Fruit fly (Drosophila melanogaster): ENCODE measurements around the gene CG11672.

Gene CG11672

dm6 chr3R:8240302-8240682 lies 50.1 kb downstream of the CG11672 start, which contains the start of gene Ada2b:
Gene Ada2b (minus strand): TSS chr3R:8240515.
- TF ChIP-seq rn (GFP tag; IDR thresholded peaks at IDR 0.05) (no peak), EcR (GFP tag; optimal IDR thresholded peaks at IDR 0.05) (peak; percentile 35), D1 (tag; optimal IDR thresholded peaks at IDR 0.05) (peak; percentile 41), CG34367 (tag; optimal IDR thresholded peaks at IDR 0.05) (no peak)

dm6 chr3R:8239472-8240301 lies 50.7 kb downstream of the CG11672 start:
- TF ChIP-seq fd96Ca (GFP tag; IDR thresholded peaks at IDR 0.05) (peak; percentile 70), CG8159 (tag; optimal IDR thresholded peaks at IDR 0.05) (peak; percentile 92), rn (GFP tag; IDR thresholded peaks at IDR 0.05) (peak; percentile 26), CG12605 (GFP tag; IDR thresholded peaks at IDR 0.05) (no peak), CG10348 (GFP tag; IDR thresholded peaks at IDR 0.05) (no peak), D1 (tag; optimal IDR thresholded peaks at IDR 0.05) (peak; percentile 51), CG14655 (GFP tag; optimal IDR thresholded peaks at IDR 0.05) (peak; percentile 93), CG13204 (GFP tag; optimal IDR thresholded peaks at IDR 0.05) (no peak), CG4496 (GFP tag; IDR thresholded peaks at IDR 0.05) (peak; percentile 69), Snoo (tag; optimal IDR thresholded peaks at IDR 0.05) (peak; percentile 89), Ets98B (GFP tag; IDR thresholded peaks at IDR 0.05) (peak; percentile 80), CG9948 (tag; optimal IDR thresholded peaks at IDR 0.05) (peak; percentile 83), gl (tag; optimal IDR thresholded peaks at IDR 0.05) (peak; percentile 54), CG34367 (tag; optimal IDR thresholded peaks at IDR 0.05) (peak; percentile 69), Pif1A (GFP tag; optimal IDR thresholded peaks at IDR 0.05) (peak; percentile 84), Pif1B (GFP tag; optimal IDR thresholded peaks at IDR 0.05) (peak; percentile 83), EcR (GFP tag; optimal IDR thresholded peaks at IDR 0.05) (peak; percentile 55), CG32121 (GFP tag; IDR thresholded peaks at IDR 0.05) (peak; percentile 76), CG17806 (tag; optimal IDR thresholded peaks at IDR 0.05) (peak; percentile 82), CG8301 (tag; optimal IDR thresholded peaks at IDR 0.05) (peak; percentile 87), CG15710 (tag; optimal IDR thresholded peaks at IDR 0.05) (peak; percentile 87)
